Worm (Caenorhabditis elegans) whole organism, L1 larva: ENCODE data around the gene F22F7.11.

ENCODE experiments used
- aha-1 ChIP-seq: fragments of 150-350 bp; optimal IDR thresholded peaks from 2 replicates; lab custom pipeline; 2014; ENCODE audit warnings: missing biosample characterization, missing genetic modification characterization
- aly-2 ChIP-seq: fragments of 150-350 bp; optimal IDR thresholded peaks from 2 replicates; lab custom pipeline; 2014; ENCODE audit warnings: missing biosample characterization, missing genetic modification characterization
- hlh-4 ChIP-seq: sonication (generic microtip); optimal IDR thresholded peaks from 2 replicates; lab custom pipeline; 2016; ENCODE audit warnings: mild to moderate bottlenecking, missing genetic modification characterization, missing compliant biosample characterization
- lin-35 ChIP-seq, 2 experiments: fragments of 150-350 bp; optimal IDR thresholded peaks; 2 replicates each; lab custom pipeline; 2014; ENCODE audit warnings: missing biosample characterization in 2 of 2, missing genetic modification characterization in 2 of 2, missing genetic modification reagents in 2 of 2
- sptf-1 ChIP-seq: fragments of 150-350 bp; optimal IDR thresholded peaks from 2 replicates; lab custom pipeline; 2014; ENCODE audit warnings: missing biosample characterization, missing genetic modification characterization
- sup-37 ChIP-seq: fragments of 200-800 bp; sonication (Bioruptor generic); optimal IDR thresholded peaks from 2 replicates; lab custom pipeline; 2018; ENCODE audit warnings: mild to moderate bottlenecking, missing genetic modification characterization, missing compliant biosample characterization
- unc-130 ChIP-seq: fragments of 150-350 bp; optimal IDR thresholded peaks from 2 replicates; lab custom pipeline; 2017; ENCODE audit warnings: missing biosample characterization, missing genetic modification characterization, inconsistent platforms

The F22F7.11 gene

ce11 chrV:2166679-2167078 is 47.0 kb downstream of the F22F7.11 start, which contains the start of gene srbc-19:
Gene srbc-19, minus strand, starts transcription at chrV:2166779.
- TF ChIP-seq sptf-1: no peak
- no peak for TF ChIP-seq sup-37 (GFP tag; lab: Kevin White, UChicago)
- TF ChIP-seq hlh-4 (tag; lab: Kevin White, UChicago): no peak
- no peak for TF ChIP-seq lin-35 (GFP tag; optimal IDR thresholded peaks at IDR 0.05; lab: Kevin White, UChicago)
- no peak for TF ChIP-seq aha-1 (tag; lab: Kevin White, UChicago)
- no peak for TF ChIP-seq aly-2
- TF ChIP-seq unc-130 (tag; lab: Kevin White, UChicago): no peak
- TF ChIP-seq, all 84 proteins: peak for 0
